Worm (Caenorhabditis elegans): ENCODE results near the gene R02D5.9.

R02D5.9 gene

ce11 chrV:14482728-14483210 is 28.2 kb downstream of the R02D5.9 start, which contains the start of gene R02D5.3:
Gene R02D5.3 (plus strand): TSS chrV:14483160.
- TF ChIP-seq nhr-76 (tag; optimal IDR thresholded peaks at IDR 0.05) (no peak), elt-2 (tag; optimal IDR thresholded peaks at IDR 0.05) (peak; percentile 34), Y116A8C.19 (tag; optimal IDR thresholded peaks at IDR 0.05; ENCODE audit: borderline replicate concordance) (no peak)

- TF ChIP-seq nhr-19 (GFP tag; conservative IDR thresholded peaks at IDR 0.05) (no peak), mab-9 (GFP tag; IDR thresholded peaks at IDR 0.05) (no peak), ztf-11 (tag; optimal IDR thresholded peaks at IDR 0.05) (no peak), unc-98 (GFP tag; IDR thresholded peaks at IDR 0.05) (no peak), nhr-28 (tag; optimal IDR thresholded peaks at IDR 0.05) (no peak), mef-2 (tag; optimal IDR thresholded peaks at IDR 0.05) (no peak), lin-39 (tag; optimal IDR thresholded peaks at IDR 0.05) (no peak), hlh-4 (tag; optimal IDR thresholded peaks at IDR 0.05) (no peak), skn-1 (tag; optimal IDR thresholded peaks at IDR 0.05) (no peak), unc-86 (tag; optimal IDR thresholded peaks at IDR 0.05) (no peak), nhr-12 (tag; optimal IDR thresholded peaks at IDR 0.05) (no peak), ceh-63 (GFP tag; optimal IDR thresholded peaks at IDR 0.05) (no peak), lin-14 (GFP tag; optimal IDR thresholded peaks at IDR 0.05) (no peak), snpc-4 (tag; optimal IDR thresholded peaks at IDR 0.05) (no peak), pqm-1 (tag; optimal IDR thresholded peaks at IDR 0.05) (no peak), ceh-8 (GFP tag; optimal IDR thresholded peaks at IDR 0.05) (no peak), isw-1 (GFP tag; IDR thresholded peaks at IDR 0.05) (no peak), vab-15 (tag; optimal IDR thresholded peaks at IDR 0.05) (no peak), ceh-90 (tag; optimal IDR thresholded peaks at IDR 0.05) (no peak)
These were observed 28.9 kb downstream of the R02D5.9 start, which contains the start of gene R02D5.10 for ce11 chrV:14481987-14482386. Gene R02D5.10 (plus strand): TSS chrV:14482287.

- TF ChIP-seq unc-62 (GFP tag; optimal IDR thresholded peaks at IDR 0.05) (no peak), aha-1 (tag; optimal IDR thresholded peaks at IDR 0.05) (no peak), nhr-90 (tag; optimal IDR thresholded peaks at IDR 0.05; ENCODE audit: poor library complexity) (no peak), fos-1 (tag; optimal IDR thresholded peaks at IDR 0.05) (no peak)
These were observed 29.5 kb downstream of the R02D5.9 start, which contains the start of gene R02D5.7 for ce11 chrV:14481401-14481800. Gene R02D5.7 (minus strand): TSS chrV:14481501.

- TF ChIP-seq unc-130 (tag; optimal IDR thresholded peaks at IDR 0.05) = no peak
- no peak for TF ChIP-seq lir-3 (tag; optimal IDR thresholded peaks at IDR 0.05; ENCODE audit: poor library complexity)
- no peak for TF ChIP-seq snpc-4 (tag; optimal IDR thresholded peaks at IDR 0.05)
- no peak for TF ChIP-seq pqm-1 (tag; optimal IDR thresholded peaks at IDR 0.05)
- TF ChIP-seq alr-1 (tag; optimal IDR thresholded peaks at IDR 0.05; ENCODE audit: borderline replicate concordance) = no peak
- TF ChIP-seq nhr-47 (tag; optimal IDR thresholded peaks at IDR 0.05) = no peak
These were observed 30.4 kb downstream of the R02D5.9 start for ce11 chrV:14480533-14480932.

- TF ChIP-seq elt-2 (tag; optimal IDR thresholded peaks at IDR 0.05) (peak; percentile 40), zip-4 (GFP tag; optimal IDR thresholded peaks at IDR 0.05) (no peak)
These were observed 31.9 kb downstream of the R02D5.9 start, which contains the start of gene clec-55 for ce11 chrV:14478979-14479378. Gene clec-55 (plus strand): TSS chrV:14479279.

- TF ChIP-seq nhr-84 (tag; optimal IDR thresholded peaks at IDR 0.05) (no peak), sptf-1 (tag; optimal IDR thresholded peaks at IDR 0.05) (no peak), mdl-1 (tag; optimal IDR thresholded peaks at IDR 0.05) (no peak), efl-1 (optimal IDR thresholded peaks at IDR 0.05) (no peak), efl-1 (GFP tag; optimal IDR thresholded peaks at IDR 0.05 in 1 of 2) (peak in 1 of 2 experiments; percentile 63), dpl-1 (GFP tag; optimal IDR thresholded peaks at IDR 0.05) (no peak), efl-3 (GFP tag; optimal IDR thresholded peaks at IDR 0.05) (no peak), ama-1 (optimal IDR thresholded peaks at IDR 0.05) (no peak), zag-1 (tag; optimal IDR thresholded peaks at IDR 0.05) (no peak), elt-2 (tag; optimal IDR thresholded peaks at IDR 0.05) (peak; percentile 52)
These were observed 34.2 kb downstream of the R02D5.9 start, which contains the start of gene clec-54 for ce11 chrV:14476680-14477079. Gene clec-54 (plus strand): TSS chrV:14476903.
